Fruit fly (Drosophila melanogaster) whole organism, embryonic: Measurements from ENCODE around the gene CG7173.

Source experiments
- Atf-2 ChIP-seq: fragments of 200-800 bp; sonication (Bioruptor generic); optimal IDR thresholded peaks from 2 replicates; lab custom pipeline; 2016; ENCODE audit warnings: missing biosample characterization, missing genetic modification characterization
- Atf6 ChIP-seq: fragments of 200-800 bp; sonication (Bioruptor generic); IDR thresholded peaks from 2 replicates; pipeline ENCODE4 v1.3.6; 2022; ENCODE audit warnings: missing biosample characterization, missing genetic modification characterization
- CG10209 ChIP-seq: fragments of 200-800 bp; sonication (Bioruptor generic); optimal IDR thresholded peaks from 3 replicates; lab custom pipeline; 2017; ENCODE audit warnings: missing biosample characterization, mild to moderate bottlenecking, missing genetic modification characterization, missing genetic modification reagents
- CG11456 ChIP-seq: fragments of 200-800 bp; sonication (Bioruptor generic); IDR thresholded peaks from 3 replicates; pipeline ENCODE4 v1.3.6; 2022; ENCODE audit warnings: missing biosample characterization, missing genetic modification characterization
- CG14860 ChIP-seq: fragments of 200-800 bp; sonication (Bioruptor generic); IDR thresholded peaks from 3 replicates; pipeline ENCODE4 v1.3.6; 2022; ENCODE audit warnings: missing biosample characterization, missing genetic modification characterization; ENCODE audit not compliant: partially characterized antibody
- CG15011 ChIP-seq: fragments of 200-800 bp; sonication (Bioruptor generic); optimal IDR thresholded peaks from 3 replicates; lab custom pipeline; 2018; ENCODE audit warnings: missing biosample characterization, mild to moderate bottlenecking, missing genetic modification characterization
- CG1602 ChIP-seq: fragments of 200-800 bp; sonication (Bioruptor generic); optimal IDR thresholded peaks from 3 replicates; lab custom pipeline; 2016; ENCODE audit warnings: missing biosample characterization, missing genetic modification characterization
- CG1792 ChIP-seq: fragments of 200-800 bp; sonication (Bioruptor generic); optimal IDR thresholded peaks from 2 replicates; lab custom pipeline; 2016; ENCODE audit warnings: missing biosample characterization, missing genetic modification characterization
- CG2712 ChIP-seq: fragments of 200-800 bp; optimal IDR thresholded peaks from 3 replicates; lab custom pipeline; 2019; ENCODE audit warnings: missing biosample characterization, mild to moderate bottlenecking, missing genetic modification characterization, moderate library complexity
- CG30431 ChIP-seq: fragments of 200-800 bp; sonication (Bioruptor generic); optimal IDR thresholded peaks from 2 replicates; lab custom pipeline; 2017; ENCODE audit warnings: missing biosample characterization, missing genetic modification characterization
- CG31388 ChIP-seq: fragments of 200-800 bp; sonication (Bioruptor generic); optimal IDR thresholded peaks from 2 replicates; lab custom pipeline; 2016; ENCODE audit warnings: missing biosample characterization, missing genetic modification characterization
- CG34422 ChIP-seq: fragments of 200-800 bp; sonication (Bioruptor generic); IDR thresholded peaks from 3 replicates; pipeline ENCODE4 v1.3.6; 2022; ENCODE audit warnings: missing biosample characterization, missing genetic modification characterization
- CG3847 ChIP-seq: fragments of 200-800 bp; sonication (Bioruptor generic); IDR thresholded peaks from 2 replicates; pipeline ENCODE4 v1.3.6; 2022; ENCODE audit warnings: missing biosample characterization, missing genetic modification characterization
- CG43689 ChIP-seq: fragments of 200-800 bp; sonication (Bioruptor generic); IDR thresholded peaks from 2 replicates; pipeline ENCODE4 v1.3.6; 2022; ENCODE audit warnings: missing biosample characterization, missing genetic modification characterization
- CG4730 ChIP-seq: fragments of 200-800 bp; sonication (Bioruptor generic); IDR thresholded peaks from 2 replicates; pipeline ENCODE4 v1.3.6; 2022; ENCODE audit warnings: missing biosample characterization, missing genetic modification characterization
- CG8290 ChIP-seq, 3 experiments: fragments of 200-800 bp; sonication (Bioruptor generic); optimal IDR thresholded peaks; 2 replicates each; lab custom pipeline; 2016 to 2019; ENCODE audit warnings: missing biosample characterization in 3 of 3, missing genetic modification characterization in 3 of 3, mild to moderate bottlenecking in 2 of 3, moderate library complexity in 1 of 3
- CG8478 ChIP-seq: fragments of >200 bp; optimal IDR thresholded peaks from 2 replicates; lab custom pipeline; 2018
- CG9797 ChIP-seq: fragments of 200-800 bp; sonication (Bioruptor generic); optimal IDR thresholded peaks from 3 replicates; lab custom pipeline; 2018; ENCODE audit warnings: missing biosample characterization, mild to moderate bottlenecking, missing genetic modification characterization
- CTCF ChIP-seq: fragments of 200-800 bp; sonication (Bioruptor generic); optimal IDR thresholded peaks from 2 replicates; lab custom pipeline; 2017; ENCODE audit warnings: missing biosample characterization, mild to moderate bottlenecking, missing genetic modification characterization, moderate library complexity
- Dip2 ChIP-seq: fragments of 200-800 bp; sonication (Bioruptor generic); IDR thresholded peaks from 2 replicates; pipeline ENCODE4 v1.3.6; 2022; ENCODE audit warnings: missing biosample characterization, missing genetic modification characterization
- H15 ChIP-seq: fragments of 200-800 bp; sonication (Bioruptor generic); IDR thresholded peaks from 3 replicates; pipeline ENCODE4 v1.3.6; 2022; ENCODE audit warnings: missing biosample characterization, missing genetic modification characterization
- Hr3 ChIP-seq: fragments of 200-800 bp; sonication (Bioruptor generic); optimal IDR thresholded peaks from 3 replicates; lab custom pipeline; 2016; ENCODE audit warnings: missing biosample characterization, missing genetic modification characterization
- Hr51 ChIP-seq, 2 experiments: fragments of 200-800 bp; sonication (Bioruptor generic); optimal IDR thresholded peaks; 2 replicates in 1 of 2; 3 replicates in 1 of 2; lab custom pipeline; 2016 to 2018; ENCODE audit warnings: missing biosample characterization in 2 of 2, missing genetic modification characterization in 2 of 2, mild to moderate bottlenecking in 1 of 2, moderate library complexity in 1 of 2
- Kr ChIP-seq: fragments of 200-800 bp; sonication (Bioruptor generic); optimal IDR thresholded peaks from 2 replicates; lab custom pipeline; 2017; ENCODE audit warnings: missing biosample characterization, mild to moderate bottlenecking, missing genetic modification characterization
- NC2α ChIP-seq: fragments of 200-800 bp; sonication (Bioruptor generic); optimal IDR thresholded peaks from 2 replicates; lab custom pipeline; 2016; ENCODE audit warnings: missing biosample characterization, missing genetic modification characterization
- Nf-YB ChIP-seq: fragments of 200-800 bp; sonication (Bioruptor generic); optimal IDR thresholded peaks from 3 replicates; lab custom pipeline; 2019; ENCODE audit warnings: missing biosample characterization, mild to moderate bottlenecking, missing genetic modification characterization, moderate library complexity
- Opbp ChIP-seq: fragments of 200-800 bp; sonication (Bioruptor generic); IDR thresholded peaks from 3 replicates; pipeline ENCODE4 v1.3.6; 2022; ENCODE audit warnings: missing biosample characterization, missing genetic modification characterization; ENCODE audit not compliant: partially characterized antibody
- Ravus ChIP-seq: fragments of 200-800 bp; sonication (Bioruptor generic); IDR thresholded peaks from 2 replicates; pipeline ENCODE4 v1.3.6; 2022; ENCODE audit warnings: missing biosample characterization, missing genetic modification characterization
- Rfx ChIP-seq: fragments of 200-800 bp; sonication (Bioruptor generic); IDR thresholded peaks from 2 replicates; pipeline ENCODE4 v1.3.6; 2022; ENCODE audit warnings: missing biosample characterization, missing genetic modification characterization
- Sox102F ChIP-seq: fragments of 200-800 bp; sonication (Bioruptor generic); optimal IDR thresholded peaks from 2 replicates; lab custom pipeline; 2018; ENCODE audit warnings: missing biosample characterization, mild to moderate bottlenecking, missing genetic modification characterization, moderate library complexity
- Spps ChIP-seq: fragments of 200-800 bp; sonication (Bioruptor generic); optimal IDR thresholded peaks from 2 replicates; lab custom pipeline; 2018; ENCODE audit warnings: missing biosample characterization, mild to moderate bottlenecking, missing genetic modification characterization
- Vsx1 ChIP-seq: fragments of 200-800 bp; sonication (Bioruptor generic); optimal IDR thresholded peaks from 2 replicates; lab custom pipeline; 2017; ENCODE audit warnings: missing biosample characterization, mild to moderate bottlenecking, missing genetic modification characterization, missing genetic modification reagents
- ap ChIP-seq: fragments of 200-800 bp; sonication (Bioruptor generic); IDR thresholded peaks from 2 replicates; pipeline ENCODE4 v1.3.6; 2022; ENCODE audit warnings: missing biosample characterization, missing genetic modification characterization
- bab2 ChIP-seq: fragments of 200-800 bp; sonication (Bioruptor generic); optimal IDR thresholded peaks from 2 replicates; lab custom pipeline; 2016; ENCODE audit warnings: missing biosample characterization, missing genetic modification characterization
- bcd ChIP-seq: fragments of 200-800 bp; sonication (Bioruptor generic); optimal IDR thresholded peaks from 2 replicates; lab custom pipeline; 2017; ENCODE audit warnings: missing biosample characterization, mild to moderate bottlenecking, missing genetic modification characterization
- cad ChIP-seq: fragments of >200 bp; optimal IDR thresholded peaks from 2 replicates; lab custom pipeline; 2017; ENCODE audit warnings: missing biosample characterization, missing genetic modification characterization
- gsb ChIP-seq: fragments of 200-800 bp; sonication (Bioruptor generic); IDR thresholded peaks from 2 replicates; pipeline ENCODE4 v1.3.6; 2022; ENCODE audit warnings: missing biosample characterization, missing genetic modification characterization
- ham ChIP-seq: fragments of 200-800 bp; sonication (Bioruptor generic); IDR thresholded peaks from 2 replicates; pipeline ENCODE4 v1.3.6; 2022; ENCODE audit warnings: missing biosample characterization, missing genetic modification characterization
- jigr1 ChIP-seq: fragments of 200-800 bp; sonication (Bioruptor generic); IDR thresholded peaks from 3 replicates; pipeline ENCODE4 v1.3.6; 2022; ENCODE audit warnings: missing biosample characterization, missing genetic modification characterization
- kay ChIP-seq: fragments of 200-800 bp; sonication (Bioruptor generic); optimal IDR thresholded peaks from 2 replicates; lab custom pipeline; 2016; ENCODE audit warnings: missing biosample characterization, missing genetic modification characterization
- luna ChIP-seq: fragments of 200-800 bp; sonication (Bioruptor generic); optimal IDR thresholded peaks from 2 replicates; lab custom pipeline; 2016; ENCODE audit warnings: missing biosample characterization, missing genetic modification characterization
- nau ChIP-seq: fragments of 200-800 bp; sonication (Bioruptor generic); optimal IDR thresholded peaks from 3 replicates; lab custom pipeline; 2017; ENCODE audit warnings: missing biosample characterization, mild to moderate bottlenecking, missing genetic modification characterization, missing genetic modification reagents
- onecut ChIP-seq: fragments of 200-800 bp; sonication (Bioruptor generic); IDR thresholded peaks from 2 replicates; pipeline ENCODE4 v1.3.6; 2022; ENCODE audit warnings: missing biosample characterization, missing genetic modification characterization
- org-1 ChIP-seq: fragments of 200-800 bp; sonication (Bioruptor generic); optimal IDR thresholded peaks from 2 replicates; lab custom pipeline; 2017; ENCODE audit warnings: missing biosample characterization, missing genetic modification characterization
- pan ChIP-seq, 4 experiments: fragments of >200 bp in 3 of 4; fragments of 200-800 bp in 1 of 4; sonication (Bioruptor generic) in 1 of 4; optimal IDR thresholded peaks in 3 of 4; IDR thresholded peaks in 1 of 4; 2 replicates each; pipeline versions ENCODE4 v1.3.6 to Lab custom; 2017 to 2022; ENCODE audit warnings: missing biosample characterization in 2 of 4, missing genetic modification characterization in 2 of 4, mixed read lengths in 1 of 4
- peb ChIP-seq: fragments of 200-800 bp; sonication (Bioruptor generic); IDR thresholded peaks from 2 replicates; pipeline ENCODE4 v1.3.6; 2022; ENCODE audit warnings: missing biosample characterization, missing genetic modification characterization
- ro ChIP-seq: fragments of 200-800 bp; sonication (Bioruptor generic); IDR thresholded peaks from 2 replicates; pipeline ENCODE4 v1.3.6; 2022; ENCODE audit warnings: missing biosample characterization, missing genetic modification characterization
- slou ChIP-seq: fragments of 200-800 bp; sonication (Bioruptor generic); optimal IDR thresholded peaks from 3 replicates; lab custom pipeline; 2016; ENCODE audit warnings: missing biosample characterization, missing genetic modification characterization
- tgo ChIP-seq: fragments of 200-800 bp; sonication (Bioruptor generic); IDR thresholded peaks from 3 replicates; pipeline ENCODE4 v1.3.6; 2022; ENCODE audit warnings: missing biosample characterization, missing genetic modification characterization
- vnd ChIP-seq: fragments of 200-800 bp; sonication (Bioruptor generic); IDR thresholded peaks from 3 replicates; pipeline ENCODE4 v1.3.6; 2022; ENCODE audit warnings: missing biosample characterization, missing genetic modification characterization; ENCODE audit not compliant: partially characterized antibody
- wdn ChIP-seq: fragments of 200-800 bp; sonication (Bioruptor generic); IDR thresholded peaks from 2 replicates; pipeline ENCODE4 v1.3.6; 2022; ENCODE audit warnings: missing biosample characterization, missing genetic modification characterization

CG7173 gene

DNA sequence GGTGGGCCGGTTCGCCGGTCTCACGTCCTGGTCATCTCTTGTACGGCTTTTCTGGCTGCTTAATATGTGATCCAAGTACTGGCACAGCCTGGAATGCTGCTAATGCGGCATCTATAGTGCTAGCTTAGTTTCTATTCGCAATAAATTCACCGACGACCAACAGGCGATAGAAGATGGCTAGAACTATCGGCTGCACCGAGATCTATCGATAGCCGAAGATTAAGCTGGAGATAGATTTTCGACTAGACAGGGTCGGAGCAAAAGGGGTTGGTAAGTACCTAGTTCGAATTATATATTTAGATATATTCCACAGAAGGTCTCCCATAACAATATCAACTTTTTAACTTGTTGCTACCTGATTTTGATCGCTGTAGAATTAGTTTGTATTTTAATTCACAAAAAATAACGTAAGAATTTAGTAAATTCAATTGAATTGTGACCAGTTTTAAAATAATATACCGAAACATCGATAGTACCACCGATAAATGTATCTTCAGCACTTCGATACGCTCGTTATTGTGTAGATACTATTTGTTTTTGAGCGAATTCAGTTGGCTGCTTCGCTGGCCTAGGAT is 50.6 kb downstream of the CG7173 start, which contains the start of the genes Glg1 and M6 (continued):
- TF ChIP-seq pan (optimal IDR thresholded peaks at IDR 0.05; lab: Kevin White, UChicago): no peak
- peak in 1 of 2 experiments; percentile 43 for TF ChIP-seq pan (GFP tag; optimal IDR thresholded peaks at IDR 0.05 in 1 of 2, IDR thresholded peaks at IDR 0.05 in 1 of 2)
- TF ChIP-seq CG31388 (GFP tag; lab: Kevin White, UChicago): no peak
- TF ChIP-seq CG1792 (GFP tag; lab: Kevin White, UChicago): peak; percentile 27
- no peak for TF ChIP-seq Atf6
- peak; percentile 94 for TF ChIP-seq CG14860
- TF ChIP-seq tgo (GFP tag; lab: Robert Waterston, UW): peak; percentile 52
- TF ChIP-seq luna (GFP tag; lab: Kevin White, UChicago): no peak
- peak; percentile 48; the same call in 1 of the 2 replicates for TF ChIP-seq wdn
- TF ChIP-seq jigr1 (GFP tag; lab: Robert Waterston, UW): no peak
- TF ChIP-seq NC2α (GFP tag; lab: Kevin White, UChicago): peak; percentile 5
- no peak for TF ChIP-seq cad (GFP tag; lab: Kevin White, UChicago)
- TF ChIP-seq onecut: peak; percentile 58
- TF ChIP-seq Dip2 (GFP tag; lab: Robert Waterston, UW): no peak
- TF ChIP-seq gsb (GFP tag; lab: Robert Waterston, UW): no peak
- TF ChIP-seq CG8478 (lab: Kevin White, UChicago): no peak
- peak; percentile 82 for TF ChIP-seq CG2712 (tag; lab: Kevin White, UChicago)
- TF ChIP-seq org-1 (GFP tag; lab: Kevin White, UChicago): peak; percentile 31
- peak; percentile 62 for TF ChIP-seq CG8290 (GFP tag; optimal IDR thresholded peaks at IDR 0.05; lab: Kevin White, UChicago)
- TF ChIP-seq CG8290 (tag; optimal IDR thresholded peaks at IDR 0.05; lab: Kevin White, UChicago): peak; percentile 63 to 74
- peak; percentile 89 for TF ChIP-seq Opbp
- TF ChIP-seq bcd (GFP tag; lab: Kevin White, UChicago): peak; percentile 88
- TF ChIP-seq ap (GFP tag; lab: Robert Waterston, UW): no peak
- peak; percentile 63 for TF ChIP-seq CTCF (GFP tag; lab: Kevin White, UChicago)
- TF ChIP-seq Sox102F (GFP tag; lab: Kevin White, UChicago): peak; percentile 60
- TF ChIP-seq ro (GFP tag; lab: Robert Waterston, UW): no peak
- TF ChIP-seq CG1602 (GFP tag; lab: Kevin White, UChicago): peak; percentile 68
- peak; percentile 35 for TF ChIP-seq Spps (tag; lab: Kevin White, UChicago)
- peak; percentile 27 for TF ChIP-seq slou (GFP tag; lab: Kevin White, UChicago)
- TF ChIP-seq peb (GFP tag; lab: Robert Waterston, UW): 0 out of 2 replicates have a peak, but pooled peaks have one; percentile 13
- TF ChIP-seq CG11456 (GFP tag; lab: Robert Waterston, UW): peak; percentile 71; the same call in 1 of the 3 replicates
- no peak for TF ChIP-seq Atf-2 (GFP tag; lab: Kevin White, UChicago)
- TF ChIP-seq CG10209 (GFP tag; lab: Kevin White, UChicago): peak; percentile 55
- TF ChIP-seq CG3847: peak; percentile 73
- peak; percentile 33 for TF ChIP-seq Nf-YB (GFP tag; lab: Kevin White, UChicago)
- no peak for TF ChIP-seq CG4730 (GFP tag; lab: Robert Waterston, UW)
- TF ChIP-seq CG43689: no peak
- peak; percentile 55 to 62 for TF ChIP-seq Hr51 (GFP tag; optimal IDR thresholded peaks at IDR 0.05; lab: Kevin White, UChicago)
- no peak for TF ChIP-seq ham (GFP tag; lab: Robert Waterston, UW)
- no peak for TF ChIP-seq Kr (GFP tag; lab: Kevin White, UChicago)
- TF ChIP-seq Ravus: 0 out of 2 replicates have a peak, but pooled peaks have one; percentile 12
- TF ChIP-seq kay (GFP tag; lab: Kevin White, UChicago): peak; percentile 46
- peak; percentile 93 for TF ChIP-seq vnd (GFP tag; lab: Robert Waterston, UW)
- peak; percentile 71 for TF ChIP-seq Hr3 (GFP tag; lab: Kevin White, UChicago)
- no peak for TF ChIP-seq CG15011 (GFP tag; lab: Kevin White, UChicago)
- peak; percentile 37 for TF ChIP-seq CG9797 (GFP tag; lab: Kevin White, UChicago)
- peak; percentile 66 for TF ChIP-seq bab2 (GFP tag; lab: Kevin White, UChicago)
- TF ChIP-seq Vsx1 (GFP tag; lab: Kevin White, UChicago): no peak
- no peak; the same call in 2 of the 3 replicates for TF ChIP-seq CG34422 (GFP tag; lab: Robert Waterston, UW)
- TF ChIP-seq nau (GFP tag; lab: Kevin White, UChicago): no peak
- no peak for TF ChIP-seq CG30431 (GFP tag; lab: Kevin White, UChicago)
- peak; percentile 29; the same call in 1 of the 3 replicates for TF ChIP-seq H15 (GFP tag; lab: Robert Waterston, UW)
- peak; percentile 85 for TF ChIP-seq Rfx (GFP tag; lab: Robert Waterston, UW)
